Fruit fly (Drosophila melanogaster): ENCODE measurements around the gene Chpf.

DNA sequence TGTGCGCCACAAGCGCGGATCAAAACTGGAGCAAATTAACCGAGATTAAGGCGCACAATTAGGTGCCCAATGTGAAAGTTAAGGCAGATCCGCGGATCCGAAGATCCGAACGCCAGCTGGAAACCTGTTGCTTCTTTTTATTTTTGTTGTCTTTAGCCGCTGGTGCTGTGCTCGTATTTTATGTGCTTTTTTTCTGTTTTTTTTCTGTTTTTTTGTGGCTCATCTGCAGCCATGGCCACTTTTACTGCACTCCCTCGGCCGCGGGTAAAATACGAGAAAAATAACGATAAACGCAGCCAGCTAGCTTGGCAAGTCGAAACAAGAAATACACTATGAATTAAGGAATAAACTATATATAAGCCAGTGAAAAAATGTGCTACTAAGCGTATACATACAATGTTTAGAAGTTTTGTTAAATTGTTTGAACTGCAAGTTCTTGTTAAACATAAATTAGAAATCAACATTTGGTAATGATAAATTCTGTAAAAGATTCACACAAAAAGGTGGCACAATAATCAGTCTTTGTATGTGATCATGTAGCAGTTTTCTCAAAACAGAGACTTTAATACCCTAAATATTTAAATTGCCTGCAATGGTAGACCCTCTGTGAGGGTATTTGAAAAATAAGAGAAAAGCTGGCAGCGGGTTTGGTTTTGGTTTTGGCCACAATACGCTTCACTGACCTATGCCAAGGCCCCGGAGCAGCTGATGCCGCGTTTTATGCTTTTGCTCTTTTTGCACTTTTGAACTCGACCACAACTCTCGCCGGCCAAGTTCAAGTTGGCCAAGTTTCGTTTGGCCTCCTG is 4.4 kb upstream of the Chpf start:
- TF ChIP-seq CTCF (optimal IDR thresholded peaks at IDR 0.05) (no peak), CG8478 (optimal IDR thresholded peaks at IDR 0.05) (no peak)
